Fruit fly (Drosophila melanogaster): Measurements from ENCODE around the gene Rca1.

Rca1 gene

dm6 chr2L:6830264-6830729 lies 21.8 kb upstream of the Rca1 start (continued):
- TF ChIP-seq MTF-1 (GFP tag; optimal IDR thresholded peaks at IDR 0.05; ENCODE audit: borderline replicate concordance) (no peak), CG34224 (GFP tag; IDR thresholded peaks at IDR 0.05; ENCODE audit: partially characterized antibody) (no peak), CG7839 (tag; optimal IDR thresholded peaks at IDR 0.05) (peak; percentile 70), ro (GFP tag; IDR thresholded peaks at IDR 0.05) (no peak; the same call in 1 of the 2 replicates), CG3281 (GFP tag; optimal IDR thresholded peaks at IDR 0.05) (peak; percentile 47), CG17359 (tag; optimal IDR thresholded peaks at IDR 0.05) (peak; percentile 50), CG15601 (tag; optimal IDR thresholded peaks at IDR 0.05) (peak; percentile 49), CG32532 (GFP tag; IDR thresholded peaks at IDR 0.05) (no peak), CG11247 (GFP tag; IDR thresholded peaks at IDR 0.05) (no peak), Trl (optimal IDR thresholded peaks at IDR 0.05) (no peak), Trl (GFP tag; optimal IDR thresholded peaks at IDR 0.05) (peak; percentile 11), disco-r (GFP tag; optimal IDR thresholded peaks at IDR 0.05) (no peak), fd102C (GFP tag; optimal IDR thresholded peaks at IDR 0.05) (peak; percentile 68), Ssrp (tag; optimal IDR thresholded peaks at IDR 0.05) (peak; percentile 64), CG18764 (GFP tag; optimal IDR thresholded peaks at IDR 0.05) (no peak), CG12155 (GFP tag; optimal IDR thresholded peaks at IDR 0.05) (peak; percentile 24), Sry-δ (GFP tag; optimal IDR thresholded peaks at IDR 0.05) (no peak), hbn (GFP tag; IDR thresholded peaks at IDR 0.05; ENCODE audit: partially characterized antibody) (no peak), ewg (GFP tag; optimal IDR thresholded peaks at IDR 0.05) (peak; percentile 41), jumu (GFP tag; optimal IDR thresholded peaks at IDR 0.05) (no peak), sqz (GFP tag; optimal IDR thresholded peaks at IDR 0.05) (peak; percentile 11), NfI (GFP tag; optimal IDR thresholded peaks at IDR 0.05) (peak; percentile 17), CG12299 (tag; optimal IDR thresholded peaks at IDR 0.05) (no peak), CG7928 (GFP tag; optimal IDR thresholded peaks at IDR 0.05) (no peak), CG9817 (tag; optimal IDR thresholded peaks at IDR 0.05) (peak; percentile 19), Jarid2 (GFP tag; optimal IDR thresholded peaks at IDR 0.05) (no peak), row (GFP tag; IDR thresholded peaks at IDR 0.05) (peak; percentile 70), CG17829 (tag; optimal IDR thresholded peaks at IDR 0.05) (peak; percentile 80), CG30403 (GFP tag; optimal IDR thresholded peaks at IDR 0.05) (peak; percentile 58), sim (GFP tag; IDR thresholded peaks at IDR 0.05) (no peak), Rfx (GFP tag; IDR thresholded peaks at IDR 0.05) (0 out of 2 replicates have a peak, but pooled peaks have one; percentile 36), CG8478 (optimal IDR thresholded peaks at IDR 0.05) (no peak), CG14710 (tag; optimal IDR thresholded peaks at IDR 0.05) (peak; percentile 79), Atf-2 (GFP tag; optimal IDR thresholded peaks at IDR 0.05) (no peak), CG32767 (GFP tag; IDR thresholded peaks at IDR 0.05) (no peak), CG4328 (GFP tag; optimal IDR thresholded peaks at IDR 0.05) (no peak), HLH3B (GFP tag; IDR thresholded peaks at IDR 0.05) (no peak), CG6791 (GFP tag; IDR thresholded peaks at IDR 0.05; ENCODE audit: partially characterized antibody) (no peak), CG10979 (tag; optimal IDR thresholded peaks at IDR 0.05) (peak; percentile 85), hb (GFP tag; IDR thresholded peaks at IDR 0.05; ENCODE audit: partially characterized antibody) (no peak), HmgD (GFP tag; optimal IDR thresholded peaks at IDR 0.05) (no peak), da (GFP tag; optimal IDR thresholded peaks at IDR 0.05) (no peak), pfk (GFP tag; optimal IDR thresholded peaks at IDR 0.05) (no peak), pho (GFP tag; optimal IDR thresholded peaks at IDR 0.05) (no peak), gt (GFP tag; IDR thresholded peaks at IDR 0.05) (no peak), CG18476 (GFP tag; optimal IDR thresholded peaks at IDR 0.05) (no peak), dimm (GFP tag; IDR thresholded peaks at IDR 0.05) (no peak), Eip74EF (GFP tag; optimal IDR thresholded peaks at IDR 0.05) (peak in 1 of 2 experiments; percentile 38), CG9932 (GFP tag; IDR thresholded peaks at IDR 0.05) (no peak), BEAF-32 (GFP tag; optimal IDR thresholded peaks at IDR 0.05) (no peak), D19B (GFP tag; optimal IDR thresholded peaks at IDR 0.05) (no peak)

Measured in whole organism, embryonic.